Worm (Caenorhabditis elegans) whole organism, early embryonic: ENCODE results near the gene ZK550.6.

Source experiments
- F13C5.2 ChIP-seq: sonication (generic microtip); optimal IDR thresholded peaks from 2 replicates; lab custom pipeline; 2017; ENCODE audit warnings: mild to moderate bottlenecking, missing genetic modification characterization, inconsistent platforms, missing compliant biosample characterization
- aly-1 ChIP-seq: sonication (generic microtip); optimal IDR thresholded peaks from 2 replicates; lab custom pipeline; 2016; ENCODE audit warnings: missing genetic modification characterization, missing compliant biosample characterization
- ama-1 ChIP-seq: fragments of 150-350 bp; optimal IDR thresholded peaks from 2 replicates; lab custom pipeline; 2014
- ceh-13 ChIP-seq: fragments of 200-800 bp; sonication (Bioruptor generic); optimal IDR thresholded peaks from 2 replicates; lab custom pipeline; 2018; ENCODE audit warnings: mild to moderate bottlenecking, missing genetic modification characterization, missing compliant biosample characterization
- ceh-36 ChIP-seq: sonication (generic microtip); optimal IDR thresholded peaks from 2 replicates; lab custom pipeline; 2016; ENCODE audit warnings: missing genetic modification characterization, inconsistent platforms, missing compliant biosample characterization
- ets-7 ChIP-seq: sonication (generic microtip); optimal IDR thresholded peaks from 2 replicates; lab custom pipeline; 2016; ENCODE audit warnings: missing genotype, missing genetic modification characterization, missing compliant biosample characterization
- flt-1 ChIP-seq: fragments of 200-800 bp; sonication (Bioruptor generic); IDR thresholded peaks from 2 replicates; pipeline ENCODE4 v1.3.6; 2022; ENCODE audit warnings: missing genetic modification characterization, missing compliant biosample characterization
- hmbx-1 ChIP-seq: sonication (generic microtip); optimal IDR thresholded peaks from 2 replicates; lab custom pipeline; 2016; ENCODE audit warnings: mild to moderate bottlenecking, missing genetic modification characterization, missing compliant biosample characterization
- hnd-1 ChIP-seq: sonication (generic microtip); optimal IDR thresholded peaks from 2 replicates; lab custom pipeline; 2016; ENCODE audit warnings: missing genetic modification characterization, missing compliant biosample characterization
- pes-1 ChIP-seq: fragments of 200-800 bp; sonication (Bioruptor generic); IDR thresholded peaks from 2 replicates; pipeline ENCODE4 v1.3.6; 2022; ENCODE audit warnings: missing genetic modification reagents, missing genetic modification characterization, missing compliant biosample characterization
- sea-1 ChIP-seq: fragments of 200-800 bp; sonication (Bioruptor generic); conservative IDR thresholded peaks from 2 replicates; pipeline ENCODE4 v1.3.6; 2022; ENCODE audit warnings: missing genetic modification characterization, missing compliant biosample characterization
- tbx-11 ChIP-seq: fragments of 200-800 bp; sonication (Bioruptor generic); IDR thresholded peaks from 2 replicates; pipeline ENCODE4 v1.3.6; 2022; ENCODE audit warnings: missing genetic modification characterization, missing compliant biosample characterization
- tbx-37 ChIP-seq: fragments of 200-800 bp; sonication (Bioruptor generic); conservative IDR thresholded peaks from 2 replicates; pipeline ENCODE4 v1.3.6; 2022; ENCODE audit warnings: missing genetic modification reagents, missing genetic modification characterization, missing compliant biosample characterization
- tra-4 ChIP-seq: sonication (generic microtip); optimal IDR thresholded peaks from 2 replicates; lab custom pipeline; 2017; ENCODE audit warnings: missing genetic modification characterization, missing compliant biosample characterization

DNA sequence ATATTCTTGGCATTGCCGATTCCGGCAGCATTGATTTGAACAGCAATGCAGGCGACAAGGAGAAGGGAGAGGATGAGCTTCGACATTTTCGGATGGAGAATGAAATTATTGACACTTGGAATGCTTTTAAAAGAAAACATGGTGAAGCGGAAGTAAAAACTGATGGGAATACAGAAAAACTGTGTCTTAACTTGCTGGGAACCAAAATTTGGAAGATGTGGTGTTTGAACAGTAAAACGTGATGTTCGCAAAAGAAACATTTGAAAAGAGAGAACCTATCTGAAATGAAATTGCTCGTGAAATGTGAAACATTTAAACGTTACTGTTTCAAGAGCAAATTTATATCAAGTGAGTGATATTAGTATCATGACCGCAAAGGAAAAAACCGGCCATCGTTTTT is 2.4 kb upstream of the ZK550.6 start, which contains the start of gene F26D10.13:
- TF ChIP-seq hnd-1 (tag; lab: Kevin White, UChicago) (no peak), aly-1 (tag; lab: Kevin White, UChicago) (no peak), pes-1 (GFP tag; lab: Robert Waterston, UW) (no peak), ama-1 (lab: Kevin White, UChicago) (no peak), tra-4 (tag; lab: Kevin White, UChicago) (no peak), flt-1 (GFP tag; lab: Robert Waterston, UW) (no peak), ceh-13 (GFP tag; lab: Kevin White, UChicago) (no peak), ceh-36 (no peak), tbx-37 (GFP tag; lab: Robert Waterston, UW) (no peak), ets-7 (tag; lab: Kevin White, UChicago) (no peak), hmbx-1 (tag; lab: Kevin White, UChicago) (no peak), tbx-11 (no peak), F13C5.2 (tag; lab: Kevin White, UChicago) (no peak), sea-1 (GFP tag; lab: Robert Waterston, UW) (no peak)
